Worm (Caenorhabditis elegans): ENCODE data around the gene Y54G11A.9.
A peak's percentile ranks its signal among the peaks of the same experiment; 100 is the strongest.

Y54G11A.9 gene

ce11 chrII:14344166-14344565 is 2.1 kb downstream of the Y54G11A.9 start, which contains the start of gene ddl-3:
TSS of gene ddl-3 (minus strand) at chrII:14344454.
- TF ChIP-seq pbrm-1 (GFP tag; IDR thresholded peaks at IDR 0.05) (0 out of 2 replicates have a peak, but pooled peaks have one; percentile 34), aptf-3 (GFP tag; IDR thresholded peaks at IDR 0.05) (0 out of 2 replicates have a peak, but pooled peaks have one; percentile 42), cebp-2 (GFP tag; IDR thresholded peaks at IDR 0.05) (0 out of 2 replicates have a peak, but pooled peaks have one; percentile 70), madf-6 (GFP tag; IDR thresholded peaks at IDR 0.05) (0 out of 2 replicates have a peak, but pooled peaks have one; percentile 21)

ce11 chrII:14321225-14321624 is 25.0 kb downstream of the Y54G11A.9 start:
- TF ChIP-seq Y53F4B.3 (GFP tag; IDR thresholded peaks at IDR 0.05) (no peak), zfh-2 (GFP tag; conservative IDR thresholded peaks at IDR 0.05) (no peak), mxl-1 (tag; optimal IDR thresholded peaks at IDR 0.05) (no peak), ZK185.1 (tag; optimal IDR thresholded peaks at IDR 0.05; ENCODE audit: poor library complexity, severe bottlenecking) (no peak), T26A5.8 (tag; optimal IDR thresholded peaks at IDR 0.05) (no peak), nhr-80 (tag; optimal IDR thresholded peaks at IDR 0.05) (no peak), madf-6 (GFP tag; IDR thresholded peaks at IDR 0.05) (no peak), lag-1 (GFP tag; IDR thresholded peaks at IDR 0.05) (no peak)

- TF ChIP-seq attf-5 (GFP tag; optimal IDR thresholded peaks at IDR 0.05) = peak; percentile 11
- peak; percentile 88; the same call in 1 of the 2 replicates for TF ChIP-seq zfh-2 (GFP tag; conservative IDR thresholded peaks at IDR 0.05)
- TF ChIP-seq nhr-179 (tag; optimal IDR thresholded peaks at IDR 0.05) = no peak
- TF ChIP-seq egrh-3 (GFP tag; IDR thresholded peaks at IDR 0.05) = peak; percentile 85
- no peak for TF ChIP-seq hrde-1 (tag; optimal IDR thresholded peaks at IDR 0.05; ENCODE audit: borderline replicate concordance)
- 0 out of 2 replicates have a peak, but pooled peaks have one; percentile 21 for TF ChIP-seq Y56A3A.18 (GFP tag; IDR thresholded peaks at IDR 0.05)
- no peak for TF ChIP-seq F39B2.1 (GFP tag; IDR thresholded peaks at IDR 0.05)
- TF ChIP-seq pha-4 (tag; optimal IDR thresholded peaks at IDR 0.05) = no peak
- 0 out of 2 replicates have a peak, but pooled peaks have one; percentile 9 for TF ChIP-seq lin-26 (GFP tag; IDR thresholded peaks at IDR 0.05)
These were observed 27.0 kb downstream of the Y54G11A.9 start for ce11 chrII:14319227-14319626.

ce11 chrII:14318027-14318426 is 28.2 kb downstream of the Y54G11A.9 start, which contains the start of gene Y54G11A.14:
TSS of gene Y54G11A.14 (plus strand) at chrII:14318158.
- TF ChIP-seq egrh-3 (GFP tag; IDR thresholded peaks at IDR 0.05) (peak; percentile 68), zfh-2 (GFP tag; conservative IDR thresholded peaks at IDR 0.05) (peak; percentile 76; the same call in 1 of the 2 replicates), akir-1 (GFP tag; optimal IDR thresholded peaks at IDR 0.05) (peak; percentile 3), cebp-1 (GFP tag; IDR thresholded peaks at IDR 0.05) (no peak), cebp-1 (tag; optimal IDR thresholded peaks at IDR 0.05) (no peak)

- peak; percentile 50 for TF ChIP-seq F49E8.2 (tag; optimal IDR thresholded peaks at IDR 0.05; ENCODE audit: insufficient read depth)
- peak; percentile 9 for TF ChIP-seq tbp1 (GFP tag; optimal IDR thresholded peaks at IDR 0.05)
- peak; percentile 81 for TF ChIP-seq madf-8 (GFP tag; conservative IDR thresholded peaks at IDR 0.05)
- no peak for TF ChIP-seq ztf-18 (tag; optimal IDR thresholded peaks at IDR 0.05)
- no peak for TF ChIP-seq F52B5.7 (tag; optimal IDR thresholded peaks at IDR 0.05)
- peak; percentile 55 for TF ChIP-seq efl-1 (GFP tag; optimal IDR thresholded peaks at IDR 0.05)
- peak; percentile 95 for TF ChIP-seq lsl-1 (GFP tag; optimal IDR thresholded peaks at IDR 0.05)
- TF ChIP-seq D2030.7 (GFP tag; IDR thresholded peaks at IDR 0.05) = peak; percentile 65; the same call in 1 of the 2 replicates
- no peak for TF ChIP-seq rpc-1 (optimal IDR thresholded peaks at IDR 0.05)
- TF ChIP-seq rpc-1 (tag; optimal IDR thresholded peaks at IDR 0.05) = no peak
- TF ChIP-seq F33H1.4 (GFP tag; IDR thresholded peaks at IDR 0.05) = peak; percentile 93
- peak; percentile 78 for TF ChIP-seq xnd-1 (tag; optimal IDR thresholded peaks at IDR 0.05)
- peak; percentile 38 for TF ChIP-seq lin-54 (GFP tag; optimal IDR thresholded peaks at IDR 0.05)
- TF ChIP-seq lir-1 (GFP tag; conservative IDR thresholded peaks at IDR 0.05) = no peak
- peak; percentile 34 for TF ChIP-seq snpc-3.4 (tag; optimal IDR thresholded peaks at IDR 0.05)
- peak; percentile 66 for TF ChIP-seq ceh-91 (GFP tag; IDR thresholded peaks at IDR 0.05)
- TF ChIP-seq madf-6 (GFP tag; IDR thresholded peaks at IDR 0.05) = peak; percentile 94
These were observed 34.1 kb downstream of the Y54G11A.9 start for ce11 chrII:14312182-14312581.
